Worm (Caenorhabditis elegans) whole organism, L2 larva: ENCODE data around the gene ctsa-4.2.
A peak's percentile ranks its signal among the peaks of the same experiment; 100 is the strongest.

Source experiments
- C34F6.9 ChIP-seq: fragments of 150-350 bp; optimal IDR thresholded peaks from 2 replicates; lab custom pipeline; 2014; ENCODE audit warnings: missing biosample characterization, missing genetic modification characterization
- F13H6.1 ChIP-seq: sonication (generic microtip); optimal IDR thresholded peaks from 2 replicates; lab custom pipeline; 2016; ENCODE audit warnings: missing genetic modification characterization, missing compliant biosample characterization
- R02D3.7 ChIP-seq: fragments of 150-350 bp; optimal IDR thresholded peaks from 2 replicates; lab custom pipeline; 2014; ENCODE audit warnings: missing biosample characterization, missing genetic modification characterization
- Y55F3AM.14 ChIP-seq: fragments of 200-800 bp; sonication (Bioruptor generic); optimal IDR thresholded peaks from 2 replicates; lab custom pipeline; 2018; ENCODE audit warnings: mild to moderate bottlenecking, missing genetic modification characterization, missing compliant biosample characterization
- ZK546.5 ChIP-seq: sonication (generic microtip); optimal IDR thresholded peaks from 2 replicates; lab custom pipeline; 2017; ENCODE audit warnings: missing biosample characterization, missing genetic modification characterization
- alr-1 ChIP-seq: fragments of 150-350 bp; optimal IDR thresholded peaks from 2 replicates; lab custom pipeline; 2014; ENCODE audit warnings: missing biosample characterization, missing genetic modification characterization
- ama-1 ChIP-seq: fragments of 150-350 bp; optimal IDR thresholded peaks from 2 replicates; lab custom pipeline; 2018; ENCODE audit warnings: inconsistent platforms
- ceh-82 ChIP-seq: fragments of 150-350 bp; optimal IDR thresholded peaks from 2 replicates; lab custom pipeline; 2014; ENCODE audit warnings: missing biosample characterization, missing genetic modification characterization
- crh-2 ChIP-seq: sonication (generic microtip); optimal IDR thresholded peaks from 2 replicates; lab custom pipeline; 2017; ENCODE audit warnings: missing biosample characterization, missing genetic modification characterization
- egl-27 ChIP-seq: sonication (generic microtip); optimal IDR thresholded peaks from 3 replicates; lab custom pipeline; 2017; ENCODE audit warnings: missing biosample characterization, missing genetic modification reagents, missing genetic modification characterization
- elt-1 ChIP-seq: fragments of 150-350 bp; optimal IDR thresholded peaks from 2 replicates; lab custom pipeline; 2014; ENCODE audit warnings: missing biosample characterization, missing genetic modification characterization
- elt-3 ChIP-seq: sonication (generic microtip); optimal IDR thresholded peaks from 2 replicates; lab custom pipeline; 2017; ENCODE audit warnings: missing biosample characterization, missing genetic modification characterization
- fos-1 ChIP-seq: fragments of 150-350 bp; optimal IDR thresholded peaks from 2 replicates; lab custom pipeline; 2014; ENCODE audit warnings: missing biosample characterization, missing genetic modification characterization
- gmeb-1 ChIP-seq: fragments of 150-350 bp; optimal IDR thresholded peaks from 2 replicates; lab custom pipeline; 2014; ENCODE audit warnings: missing biosample characterization, missing genetic modification characterization
- lin-11 ChIP-seq: fragments of 150-350 bp; sonication (generic microtip); optimal IDR thresholded peaks from 2 replicates; lab custom pipeline; 2014; ENCODE audit warnings: missing biosample characterization, missing genetic modification characterization, inconsistent platforms, mixed read lengths
- lin-13 ChIP-seq: fragments of 150-350 bp; optimal IDR thresholded peaks from 2 replicates; lab custom pipeline; 2014; ENCODE audit warnings: missing biosample characterization, missing genetic modification reagents, missing genetic modification characterization
- lin-39 ChIP-seq: fragments of 150-350 bp; optimal IDR thresholded peaks from 2 replicates; lab custom pipeline; 2014; ENCODE audit warnings: missing biosample characterization, missing genetic modification reagents, missing genetic modification characterization
- lsy-2 ChIP-seq, 2 experiments: fragments of 150-350 bp in 1 of 2; sonication (generic microtip) in 1 of 2; optimal IDR thresholded peaks; 2 replicates each; lab custom pipeline; 2014 to 2017; ENCODE audit warnings: missing biosample characterization in 2 of 2, missing genetic modification characterization in 2 of 2
- mab-5 ChIP-seq: fragments of 150-350 bp; optimal IDR thresholded peaks from 2 replicates; lab custom pipeline; 2014; ENCODE audit warnings: missing biosample characterization, missing genetic modification characterization
- mbf-1 ChIP-seq: sonication (generic microtip); optimal IDR thresholded peaks from 2 replicates; lab custom pipeline; 2017; ENCODE audit warnings: missing biosample characterization, missing genetic modification characterization
- mdl-1 ChIP-seq, 2 experiments: fragments of 150-350 bp in 1 of 2; sonication (generic microtip) in 1 of 2; optimal IDR thresholded peaks; 2 replicates each; lab custom pipeline; 2017; ENCODE audit warnings: missing biosample characterization in 2 of 2, missing genetic modification characterization in 2 of 2
- nhr-10 ChIP-seq: sonication (generic microtip); optimal IDR thresholded peaks from 2 replicates; lab custom pipeline; 2017; ENCODE audit warnings: missing biosample characterization, missing genetic modification characterization
- nhr-11 ChIP-seq: fragments of 150-350 bp; optimal IDR thresholded peaks from 2 replicates; lab custom pipeline; 2014; ENCODE audit warnings: missing biosample characterization, missing genetic modification characterization
- nhr-12 ChIP-seq: fragments of 150-350 bp; optimal IDR thresholded peaks from 2 replicates; lab custom pipeline; 2014; ENCODE audit warnings: missing biosample characterization, missing genetic modification characterization
- nhr-129 ChIP-seq: fragments of 150-350 bp; optimal IDR thresholded peaks from 2 replicates; lab custom pipeline; 2014; ENCODE audit warnings: missing biosample characterization, missing genetic modification characterization
- nhr-21 ChIP-seq: fragments of 150-350 bp; optimal IDR thresholded peaks from 2 replicates; lab custom pipeline; 2014; ENCODE audit warnings: missing biosample characterization, missing genetic modification characterization
- nhr-23 ChIP-seq: fragments of 150-350 bp; optimal IDR thresholded peaks from 2 replicates; lab custom pipeline; 2014; ENCODE audit warnings: missing biosample characterization, missing genetic modification reagents, missing genetic modification characterization
- nhr-237 ChIP-seq: fragments of 150-350 bp; optimal IDR thresholded peaks from 2 replicates; lab custom pipeline; 2014; ENCODE audit warnings: missing biosample characterization, missing genetic modification characterization
- nhr-25 ChIP-seq: fragments of 150-350 bp; sonication (generic microtip); optimal IDR thresholded peaks from 3 replicates; lab custom pipeline; 2014; ENCODE audit warnings: missing biosample characterization, missing genetic modification characterization
- nhr-6 ChIP-seq: fragments of 150-350 bp; optimal IDR thresholded peaks from 2 replicates; lab custom pipeline; 2014; ENCODE audit warnings: missing biosample characterization, missing genetic modification characterization
- nhr-77 ChIP-seq: fragments of 150-350 bp; optimal IDR thresholded peaks from 2 replicates; lab custom pipeline; 2014; ENCODE audit warnings: missing biosample characterization, missing genetic modification characterization
- sem-4 ChIP-seq: fragments of 150-350 bp; optimal IDR thresholded peaks from 2 replicates; lab custom pipeline; 2014; ENCODE audit warnings: missing biosample characterization, missing genetic modification reagents, missing genetic modification characterization
- skn-1 ChIP-seq: sonication (generic microtip); optimal IDR thresholded peaks from 2 replicates; lab custom pipeline; 2017; ENCODE audit warnings: missing biosample characterization, missing genetic modification characterization
- sma-3 ChIP-seq: sonication (generic microtip); optimal IDR thresholded peaks from 2 replicates; lab custom pipeline; 2016; ENCODE audit warnings: missing genetic modification reagents, missing genetic modification characterization, missing compliant biosample characterization
- sma-9 ChIP-seq, 2 experiments: fragments of 150-350 bp in 1 of 2; sonication (generic microtip) in 1 of 2; optimal IDR thresholded peaks; 2 replicates each; lab custom pipeline; 2014 to 2016; ENCODE audit warnings: missing genetic modification characterization in 2 of 2, mild to moderate bottlenecking in 1 of 2, missing biosample characterization in 1 of 2, missing compliant biosample characterization in 1 of 2, missing genetic modification reagents in 1 of 2, moderate library complexity in 1 of 2
- snpc-4 ChIP-seq: fragments of 150-350 bp; optimal IDR thresholded peaks from 2 replicates; lab custom pipeline; 2014; ENCODE audit warnings: missing biosample characterization, missing genetic modification characterization
- unc-39 ChIP-seq: fragments of 150-350 bp; optimal IDR thresholded peaks from 2 replicates; lab custom pipeline; 2014; ENCODE audit warnings: missing biosample characterization, missing genetic modification characterization
- unc-55 ChIP-seq: fragments of 150-350 bp; sonication (generic microtip); optimal IDR thresholded peaks from 3 replicates; lab custom pipeline; 2014; ENCODE audit warnings: missing biosample characterization, missing genetic modification reagents, missing genetic modification characterization
- unc-62 ChIP-seq: fragments of 150-350 bp; optimal IDR thresholded peaks from 2 replicates; lab custom pipeline; 2014; ENCODE audit warnings: missing biosample characterization, missing genetic modification reagents, missing genetic modification characterization
- zag-1 ChIP-seq: fragments of 150-350 bp; optimal IDR thresholded peaks from 2 replicates; lab custom pipeline; 2014; ENCODE audit warnings: missing biosample characterization, missing genetic modification characterization
- ztf-1 ChIP-seq: fragments of 200-800 bp; sonication (Bioruptor generic); conservative IDR thresholded peaks from 2 replicates; pipeline ENCODE4 v1.3.6; 2022; ENCODE audit warnings: missing genetic modification characterization, missing compliant biosample characterization
- ztf-11 ChIP-seq: sonication (generic microtip); optimal IDR thresholded peaks from 2 replicates; lab custom pipeline; 2017; ENCODE audit warnings: missing biosample characterization, missing genetic modification characterization
- ztf-4 ChIP-seq: fragments of 150-350 bp; optimal IDR thresholded peaks from 2 replicates; lab custom pipeline; 2014; ENCODE audit warnings: missing biosample characterization, missing genetic modification characterization

ctsa-4.2 gene

DNA sequence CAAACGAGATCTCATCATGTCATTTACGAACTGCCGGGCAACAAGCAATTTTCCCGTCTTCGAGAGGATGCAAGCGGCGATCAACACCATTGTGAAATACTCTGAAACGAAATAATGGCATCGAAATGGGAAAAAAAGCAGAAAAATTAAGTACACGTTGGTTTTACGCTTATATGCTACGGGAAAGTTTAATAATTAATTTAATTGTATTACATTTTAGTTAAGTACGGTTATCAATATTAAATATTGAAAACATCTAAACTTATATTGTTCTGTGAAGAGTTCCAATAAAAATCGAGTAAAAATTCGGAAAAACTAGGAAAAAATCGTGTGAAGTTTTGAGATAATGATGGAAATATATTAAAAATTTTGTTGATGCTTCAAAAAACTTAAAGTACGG is 12.5 kb downstream of the ctsa-4.2 start, which contains the start of gene copd-1:
TSS of gene copd-1 (minus strand) at position 101 of the 400 bp plus-strand sequence.
- no peak for TF ChIP-seq lin-13 (GFP tag; lab: Kevin White, UChicago)
- no peak for TF ChIP-seq nhr-237 (tag; lab: Kevin White, UChicago)
- no peak for TF ChIP-seq fos-1 (tag; lab: Kevin White, UChicago)
- TF ChIP-seq ZK546.5: no peak
- TF ChIP-seq egl-27 (tag; lab: Kevin White, UChicago): no peak
- no peak for TF ChIP-seq nhr-6 (tag; lab: Kevin White, UChicago)
- no peak for TF ChIP-seq nhr-21 (tag; lab: Kevin White, UChicago)
- TF ChIP-seq F13H6.1 (tag; lab: Kevin White, UChicago): no peak
- no peak for TF ChIP-seq nhr-77
- no peak for TF ChIP-seq ceh-82
- no peak for TF ChIP-seq unc-62 (GFP tag; lab: Kevin White, UChicago)
- TF ChIP-seq nhr-12 (tag; lab: Kevin White, UChicago): no peak
- TF ChIP-seq crh-2 (tag; lab: Kevin White, UChicago): no peak
- no peak for TF ChIP-seq ama-1 (lab: Kevin White, UChicago)
- no peak for TF ChIP-seq ztf-11 (tag; lab: Kevin White, UChicago)
- no peak for TF ChIP-seq mab-5 (tag; lab: Kevin White, UChicago)
- TF ChIP-seq ztf-4 (tag; lab: Kevin White, UChicago): no peak
- no peak for TF ChIP-seq lin-39
- TF ChIP-seq, all 48 proteins: peak for 0

DNA sequence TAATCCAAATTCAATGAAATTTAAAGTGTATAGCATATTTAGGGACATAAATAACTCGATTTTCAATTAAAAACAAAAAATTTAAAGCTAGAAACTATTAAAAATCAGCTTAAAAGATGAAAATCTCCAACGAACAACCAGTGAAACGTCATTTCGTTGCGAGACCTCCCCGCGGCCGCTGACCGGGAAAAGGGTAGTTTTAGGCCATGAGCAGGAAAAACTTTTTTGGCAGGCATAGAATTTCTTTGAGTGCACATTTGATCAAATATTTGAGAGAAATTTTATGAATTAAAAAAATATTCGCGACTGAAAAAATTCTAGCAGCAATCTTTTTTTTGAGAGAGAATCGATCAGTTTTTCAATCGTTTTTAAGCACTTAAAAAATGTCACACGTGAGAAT is 13.0 kb downstream of the ctsa-4.2 start:
- TF ChIP-seq nhr-6 (tag; lab: Kevin White, UChicago) (no peak), nhr-12 (tag; lab: Kevin White, UChicago) (no peak), ceh-82 (no peak), ztf-4 (tag; lab: Kevin White, UChicago) (no peak), alr-1 (tag; lab: Kevin White, UChicago) (no peak), nhr-129 (tag; lab: Kevin White, UChicago) (no peak), lin-11 (tag; lab: Kevin White, UChicago) (peak; percentile 27), sma-3 (GFP tag; lab: Kevin White, UChicago) (peak; percentile 5), nhr-10 (tag; lab: Kevin White, UChicago) (no peak), skn-1 (no peak), ztf-1 (GFP tag; lab: Robert Waterston, UW) (no peak), lsy-2 (tag; optimal IDR thresholded peaks at IDR 0.05; lab: Kevin White, UChicago) (peak in 1 of 2 experiments; percentile 78), nhr-237 (tag; lab: Kevin White, UChicago) (no peak), gmeb-1 (tag; lab: Kevin White, UChicago) (no peak), elt-1 (tag; lab: Kevin White, UChicago) (no peak), unc-39 (no peak), unc-55 (GFP tag; lab: Kevin White, UChicago) (peak; percentile 75), C34F6.9 (tag; lab: Kevin White, UChicago) (peak; percentile 68), lin-39 (no peak), ZK546.5 (no peak), ztf-11 (tag; lab: Kevin White, UChicago) (no peak), Y55F3AM.14 (no peak), F13H6.1 (tag; lab: Kevin White, UChicago) (no peak), fos-1 (tag; lab: Kevin White, UChicago) (peak; percentile 13), sma-9 (GFP tag; optimal IDR thresholded peaks at IDR 0.05; lab: Kevin White, UChicago) (peak; percentile 9), sma-9 (tag; optimal IDR thresholded peaks at IDR 0.05; lab: Kevin White, UChicago) (no peak), sem-4 (tag; lab: Kevin White, UChicago) (no peak), zag-1 (tag; lab: Kevin White, UChicago) (no peak), snpc-4 (tag; lab: Kevin White, UChicago) (no peak), lin-13 (GFP tag; lab: Kevin White, UChicago) (peak; percentile 6), elt-3 (tag; lab: Kevin White, UChicago) (no peak), ama-1 (lab: Kevin White, UChicago) (no peak), mdl-1 (tag; optimal IDR thresholded peaks at IDR 0.05; lab: Kevin White, UChicago) (no peak), nhr-77 (no peak), nhr-25 (tag; lab: Kevin White, UChicago) (peak; percentile 10), egl-27 (tag; lab: Kevin White, UChicago) (no peak), unc-62 (GFP tag; lab: Kevin White, UChicago) (no peak), crh-2 (tag; lab: Kevin White, UChicago) (peak; percentile 99), nhr-11 (tag; lab: Kevin White, UChicago) (no peak), mbf-1 (no peak), mab-5 (tag; lab: Kevin White, UChicago) (no peak), R02D3.7 (tag; lab: Kevin White, UChicago) (no peak), nhr-23 (no peak)
